Worm (Caenorhabditis elegans) whole organism, L4/young adult: ENCODE measurements around the gene iars-1.

ENCODE experiments used
- W03F9.2 ChIP-seq: fragments of 150-350 bp; optimal IDR thresholded peaks from 2 replicates; lab custom pipeline; 2014; ENCODE audit warnings: missing biosample characterization, missing genetic modification characterization
- dao-5 ChIP-seq: sonication (generic microtip); optimal IDR thresholded peaks from 2 replicates; lab custom pipeline; 2016; ENCODE audit warnings: missing genotype, missing genetic modification characterization, moderate library complexity, missing compliant biosample characterization

DNA sequence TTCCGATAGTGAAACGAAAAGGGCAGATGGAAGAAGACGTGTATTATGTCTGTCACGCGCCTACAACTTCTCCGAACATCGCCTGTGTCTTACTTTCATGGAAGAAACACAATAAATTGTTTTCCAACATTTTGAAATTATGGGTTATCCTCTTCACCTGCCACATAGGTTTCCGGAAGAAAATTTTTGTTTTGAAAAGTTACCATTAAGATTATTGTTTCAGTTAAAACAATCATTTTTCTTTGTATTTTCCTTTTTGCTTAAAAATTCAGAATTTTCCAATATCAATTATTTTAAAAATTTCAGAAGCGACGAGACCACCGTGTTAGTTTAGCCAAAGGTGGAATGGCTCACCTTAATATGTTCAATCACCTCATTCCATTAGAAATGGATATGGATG lies 6.2 kb downstream of the iars-1 start, which contains the start of gene mask-1:
- no peak for TF ChIP-seq W03F9.2
- TF ChIP-seq dao-5 (tag; lab: Kevin White, UChicago): no peak
